Worm (Caenorhabditis elegans): Measurements from ENCODE around the gene C23G10.10.

Gene C23G10.10

DNA sequence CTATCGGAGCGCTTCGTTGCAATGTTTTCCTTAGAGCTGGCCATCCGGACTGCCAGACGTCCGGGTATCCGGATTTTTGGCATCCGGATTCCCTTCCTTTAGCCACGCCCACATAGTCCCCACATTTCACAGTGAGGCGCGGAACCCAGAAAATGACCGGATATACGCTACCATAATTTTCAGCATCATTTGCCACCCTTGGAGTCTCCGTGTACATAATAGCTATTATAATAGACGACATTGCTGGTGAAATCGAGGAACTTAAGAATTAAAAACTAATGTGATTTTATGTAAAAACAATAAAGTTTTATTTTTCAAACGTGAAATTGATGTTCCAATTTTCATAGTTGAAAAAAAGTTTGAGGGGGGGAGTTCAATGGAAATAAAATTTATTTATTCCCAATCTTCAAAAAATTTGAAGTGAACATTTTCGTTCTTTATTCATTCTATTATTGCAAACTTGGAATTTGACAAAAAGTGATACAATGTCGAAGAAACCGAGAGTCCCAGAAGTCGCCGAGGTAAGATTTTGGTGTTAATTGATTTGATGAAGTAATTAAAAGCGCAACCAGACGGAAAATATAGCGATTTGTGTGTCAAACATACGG lies 3.5 kb downstream of the C23G10.10 start:
- TF ChIP-seq nhr-76 (tag; optimal IDR thresholded peaks at IDR 0.05) = no peak

DNA sequence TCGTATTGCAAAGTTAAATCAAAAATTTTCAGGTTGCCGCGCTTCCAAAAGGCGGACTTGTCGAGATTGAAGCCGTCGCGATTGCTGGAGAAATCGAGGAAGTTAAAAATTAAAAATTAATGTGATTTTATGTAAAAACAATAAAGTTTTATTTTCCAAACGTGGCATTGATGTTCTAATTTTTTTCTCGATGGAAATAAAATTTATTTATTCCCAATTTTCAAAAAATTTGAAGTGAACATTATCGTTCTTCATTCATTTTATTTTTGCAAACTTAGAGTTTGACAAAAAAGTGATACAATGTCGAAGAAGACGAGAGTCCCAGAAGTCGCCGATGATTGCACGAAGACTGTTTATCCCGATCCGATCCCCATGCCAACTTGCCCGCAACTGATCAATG lies 4.8 kb downstream of the C23G10.10 start, which contains the start of gene C23G10.1:
C23G10.1 (plus strand) TSS at position 301 of the 400 bp plus-strand sequence.
- no peak for TF ChIP-seq unc-62 (GFP tag; optimal IDR thresholded peaks at IDR 0.05)
- TF ChIP-seq cnd-1 (tag; optimal IDR thresholded peaks at IDR 0.05) = no peak
- no peak for TF ChIP-seq bed-3 (GFP tag; optimal IDR thresholded peaks at IDR 0.05)
- no peak for TF ChIP-seq ceh-39 (tag; optimal IDR thresholded peaks at IDR 0.05)
- no peak for TF ChIP-seq nhr-28 (tag; optimal IDR thresholded peaks at IDR 0.05)
- TF ChIP-seq mab-5 (tag; optimal IDR thresholded peaks at IDR 0.05) = no peak
- TF ChIP-seq lin-13 (tag; optimal IDR thresholded peaks at IDR 0.05) = no peak
- no peak for TF ChIP-seq sptf-1 (tag; optimal IDR thresholded peaks at IDR 0.05)
- TF ChIP-seq lin-32 (GFP tag; optimal IDR thresholded peaks at IDR 0.05) = no peak
- TF ChIP-seq M03D4.4 (tag; optimal IDR thresholded peaks at IDR 0.05) = no peak
- TF ChIP-seq nhr-12 (tag; optimal IDR thresholded peaks at IDR 0.05) = no peak
- no peak for TF ChIP-seq snpc-4 (tag; optimal IDR thresholded peaks at IDR 0.05)
- no peak for TF ChIP-seq nhr-2 (tag; optimal IDR thresholded peaks at IDR 0.05)
- no peak for TF ChIP-seq blmp-1 (tag; optimal IDR thresholded peaks at IDR 0.05)
- no peak for TF ChIP-seq ham-2 (GFP tag; optimal IDR thresholded peaks at IDR 0.05)
- no peak for TF ChIP-seq ztf-11 (tag; optimal IDR thresholded peaks at IDR 0.05)

DNA sequence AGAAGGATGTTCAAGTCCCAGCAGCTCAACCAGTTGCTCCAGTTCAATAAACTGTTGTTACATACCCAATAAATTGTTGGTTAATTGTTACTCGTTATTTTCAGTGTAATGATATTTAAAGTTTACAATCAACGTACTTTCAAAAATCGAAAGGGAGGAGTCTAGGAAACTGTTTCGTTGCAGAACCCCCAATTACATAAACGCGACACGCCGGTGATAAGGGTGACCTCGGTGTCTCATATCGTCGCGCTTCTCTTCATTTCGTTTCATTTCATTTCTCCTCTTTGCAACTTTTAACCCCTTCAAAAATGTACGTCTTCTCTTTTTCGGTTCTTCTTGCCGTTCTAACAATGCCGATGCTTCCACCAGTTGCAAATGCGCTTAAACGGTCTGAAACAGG lies 5.9 kb downstream of the C23G10.10 start, which contains the start of gene C23G10.2:
C23G10.2 (plus strand) TSS at position 184 of the 400 bp plus-strand sequence.
- TF ChIP-seq ceh-39 (tag; optimal IDR thresholded peaks at IDR 0.05) = no peak

DNA sequence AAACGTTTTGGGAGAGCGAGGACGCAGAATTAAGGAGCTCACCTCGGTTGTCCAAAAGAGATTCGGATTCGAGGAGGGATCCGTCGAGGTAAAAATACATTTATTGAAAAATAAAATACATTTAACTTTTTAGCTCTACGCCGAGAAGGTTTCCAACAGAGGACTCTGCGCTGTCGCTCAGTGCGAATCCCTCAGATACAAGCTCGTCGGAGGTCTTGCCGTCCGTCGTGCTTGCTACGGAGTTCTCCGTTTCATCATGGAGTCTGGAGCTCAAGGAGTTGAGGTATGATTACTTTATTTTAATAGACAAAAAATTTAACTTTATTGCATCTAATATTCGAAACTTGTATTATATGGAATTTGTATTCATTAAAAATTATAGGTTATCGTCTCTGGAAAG lies 6.8 kb downstream of the C23G10.10 start:
- no peak for TF ChIP-seq ham-2 (GFP tag; optimal IDR thresholded peaks at IDR 0.05)

DNA sequence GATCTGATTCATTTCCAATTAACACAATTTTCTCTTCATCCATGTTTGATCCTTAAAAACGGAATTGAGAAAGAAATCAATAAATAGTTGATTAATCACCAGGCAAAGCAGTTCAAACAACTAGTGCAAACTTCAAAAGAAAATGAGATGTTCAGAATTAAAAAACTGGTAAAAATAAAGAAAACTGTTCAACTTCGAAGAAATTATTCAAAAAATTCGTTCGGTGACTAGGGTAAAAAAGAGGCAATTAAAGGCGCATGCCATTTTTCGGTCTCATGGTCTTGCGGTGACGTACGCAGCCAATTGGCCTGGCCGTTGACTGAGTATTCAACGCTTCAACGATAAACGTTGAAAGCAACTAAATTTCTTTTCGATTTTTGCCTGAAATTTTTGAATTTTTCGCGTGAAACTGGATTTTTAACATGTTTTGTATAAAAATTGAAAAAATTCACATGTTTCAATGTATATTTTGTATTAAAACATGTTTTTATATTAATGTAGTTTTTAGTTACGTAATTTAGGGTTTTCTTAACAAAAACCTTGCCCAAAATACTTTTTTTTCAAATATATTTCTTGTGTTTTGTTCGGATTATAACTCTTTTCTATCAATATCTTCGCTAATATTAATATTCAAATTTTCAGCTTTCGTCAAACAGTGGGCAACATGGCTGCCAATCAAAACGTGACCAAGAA lies 7.5 kb downstream of the C23G10.10 start, which contains the start of the genes sna-3 and rps-3:
sna-3 (minus strand) TSS at position 51 of the 693 bp plus-strand sequence.
rps-3 (plus strand) TSS at position 643 of the 693 bp plus-strand sequence.
- peak; percentile 35 for TF ChIP-seq sptf-1 (tag; optimal IDR thresholded peaks at IDR 0.05)
- peak; percentile 83 for TF ChIP-seq mep-1 (tag; optimal IDR thresholded peaks at IDR 0.05)
- TF ChIP-seq unc-62 (GFP tag; optimal IDR thresholded peaks at IDR 0.05) = peak; percentile 14
- peak; percentile 87 for TF ChIP-seq lsy-2 (tag; optimal IDR thresholded peaks at IDR 0.05)
- TF ChIP-seq ham-2 (GFP tag; optimal IDR thresholded peaks at IDR 0.05) = no peak
- peak; percentile 60 for TF ChIP-seq hlh-1 (tag; optimal IDR thresholded peaks at IDR 0.05)
- peak; percentile 75 for TF ChIP-seq lin-13 (tag; optimal IDR thresholded peaks at IDR 0.05)
- no peak for TF ChIP-seq ztf-11 (tag; optimal IDR thresholded peaks at IDR 0.05)
- TF ChIP-seq nhr-237 (tag; optimal IDR thresholded peaks at IDR 0.05) = peak; percentile 63
- TF ChIP-seq nhr-2 (tag; optimal IDR thresholded peaks at IDR 0.05) = peak; percentile 43
- TF ChIP-seq mls-2 (tag; optimal IDR thresholded peaks at IDR 0.05) = peak; percentile 69
- TF ChIP-seq drap-1 (GFP tag; optimal IDR thresholded peaks at IDR 0.05) = no peak
- TF ChIP-seq ceh-83 (GFP tag; optimal IDR thresholded peaks at IDR 0.05) = no peak
- no peak for TF ChIP-seq elt-1 (tag; optimal IDR thresholded peaks at IDR 0.05; ENCODE audit: borderline replicate concordance, insufficient read depth)
- TF ChIP-seq ceh-39 (tag; optimal IDR thresholded peaks at IDR 0.05) = peak; percentile 74
- TF ChIP-seq unc-120 (tag; optimal IDR thresholded peaks at IDR 0.05; ENCODE audit: poor library complexity, severe bottlenecking) = peak; percentile 49
- peak; percentile 32 for TF ChIP-seq pha-4 (tag; optimal IDR thresholded peaks at IDR 0.05)

DNA sequence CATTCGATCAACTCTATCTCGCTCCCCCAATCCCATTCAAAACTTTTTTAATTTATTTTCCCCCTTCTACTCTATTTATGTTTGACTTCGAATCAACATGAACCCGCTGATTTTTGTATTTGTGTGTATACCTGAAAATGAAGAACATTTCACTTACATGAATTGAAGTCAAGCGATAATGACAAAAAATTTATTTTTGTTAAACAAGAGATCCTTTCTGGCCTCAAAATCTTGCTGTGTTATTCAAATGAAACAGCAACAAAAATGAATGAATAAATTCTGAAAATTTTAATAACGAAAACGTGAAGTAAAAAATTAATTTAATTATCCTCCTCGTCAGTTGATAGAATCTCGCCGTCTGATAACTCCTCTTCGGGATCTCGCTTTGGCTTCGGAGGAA lies 11.4 kb downstream of the C23G10.10 start:
- TF ChIP-seq blmp-1 (tag; optimal IDR thresholded peaks at IDR 0.05) = no peak
- no peak for TF ChIP-seq elt-3 (tag; optimal IDR thresholded peaks at IDR 0.05)
- TF ChIP-seq nhr-2 (tag; optimal IDR thresholded peaks at IDR 0.05) = no peak
- no peak for TF ChIP-seq drap-1 (GFP tag; optimal IDR thresholded peaks at IDR 0.05)
- TF ChIP-seq zip-8 (tag; optimal IDR thresholded peaks at IDR 0.05) = no peak
- no peak for TF ChIP-seq M03D4.4 (tag; optimal IDR thresholded peaks at IDR 0.05)
- TF ChIP-seq tbx-8 (GFP tag; optimal IDR thresholded peaks at IDR 0.05) = no peak
- TF ChIP-seq ztf-11 (tag; optimal IDR thresholded peaks at IDR 0.05) = no peak
- TF ChIP-seq sem-2 (GFP tag; optimal IDR thresholded peaks at IDR 0.05) = no peak
- TF ChIP-seq lin-32 (GFP tag; optimal IDR thresholded peaks at IDR 0.05) = no peak
- TF ChIP-seq mab-5 (tag; optimal IDR thresholded peaks at IDR 0.05) = no peak
- no peak for TF ChIP-seq nhr-76 (tag; optimal IDR thresholded peaks at IDR 0.05)
- TF ChIP-seq nhr-28 (tag; optimal IDR thresholded peaks at IDR 0.05) = no peak
- TF ChIP-seq ham-2 (GFP tag; optimal IDR thresholded peaks at IDR 0.05) = no peak
- TF ChIP-seq ceh-39 (tag; optimal IDR thresholded peaks at IDR 0.05) = no peak
- no peak for TF ChIP-seq ceh-83 (GFP tag; optimal IDR thresholded peaks at IDR 0.05)
- TF ChIP-seq hlh-1 (tag; optimal IDR thresholded peaks at IDR 0.05) = no peak

All from whole organism, mixed stage, embryonic.